Fruit fly (Drosophila melanogaster) whole organism, embryonic: ENCODE data around the gene CG32225.

Experiments
- CG6654 ChIP-seq: fragments of 200-800 bp; sonication (Bioruptor generic); optimal IDR thresholded peaks from 2 replicates; lab custom pipeline; 2017; ENCODE audit warnings: missing biosample characterization, mild to moderate bottlenecking, missing genetic modification characterization
- pan ChIP-seq, 4 experiments: fragments of >200 bp in 3 of 4; fragments of 200-800 bp in 1 of 4; sonication (Bioruptor generic) in 1 of 4; optimal IDR thresholded peaks in 3 of 4; IDR thresholded peaks in 1 of 4; 2 replicates each; pipeline versions ENCODE4 v1.3.6 to Lab custom; 2017 to 2022; ENCODE audit warnings: missing biosample characterization in 2 of 4, missing genetic modification characterization in 2 of 4, mixed read lengths in 1 of 4
- sqz ChIP-seq: fragments of 200-800 bp; sonication (Bioruptor generic); optimal IDR thresholded peaks from 3 replicates; lab custom pipeline; 2018; ENCODE audit warnings: missing biosample characterization, mild to moderate bottlenecking, missing genetic modification characterization

DNA sequence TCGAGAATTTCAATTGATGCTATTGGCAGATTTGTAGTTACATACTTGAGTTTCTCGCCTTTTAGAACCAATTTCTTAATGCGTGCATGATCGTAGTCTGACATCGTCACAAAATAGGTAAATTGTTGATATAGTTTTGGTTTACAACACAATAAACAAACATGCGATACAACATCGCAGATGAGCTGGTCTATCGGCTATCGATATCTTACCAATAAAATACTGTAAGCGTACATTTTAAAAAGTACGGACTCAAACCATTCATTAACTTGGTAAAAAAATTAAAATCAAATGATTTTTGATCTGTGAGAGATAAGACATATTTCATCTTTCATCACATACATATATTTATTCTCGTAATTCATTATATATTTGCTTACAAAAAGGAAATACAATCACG, 9.3 kb downstream of the CG32225 start, which contains the start of gene FRG1:
- TF ChIP-seq pan (optimal IDR thresholded peaks at IDR 0.05; lab: Kevin White, UChicago), result no peak
- no peak for TF ChIP-seq pan (GFP tag; optimal IDR thresholded peaks at IDR 0.05 in 1 of 2, IDR thresholded peaks at IDR 0.05 in 1 of 2)
- no peak for TF ChIP-seq CG6654 (GFP tag; lab: Kevin White, UChicago)
- TF ChIP-seq sqz (GFP tag; lab: Kevin White, UChicago), result no peak
